Worm (Caenorhabditis elegans): ENCODE results near the gene F10G7.5.

- no peak for TF ChIP-seq elt-2 (tag; optimal IDR thresholded peaks at IDR 0.05)
- TF ChIP-seq C34B4.2 (tag; optimal IDR thresholded peaks at IDR 0.05), result no peak
These were observed 11.8 kb upstream of the F10G7.5 start, which contains the start of gene T05A7.7 for ce11 chrII:4681391-4681790.

Data from whole organism, L1 larva.